Worm (Caenorhabditis elegans) whole organism, L4/young adult: Measurements from ENCODE around the gene dhs-14.

Experiments
- W03F9.2 ChIP-seq: fragments of 150-350 bp; optimal IDR thresholded peaks from 2 replicates; lab custom pipeline; 2014; ENCODE audit warnings: missing biosample characterization, missing genetic modification characterization
- dao-5 ChIP-seq: sonication (generic microtip); optimal IDR thresholded peaks from 2 replicates; lab custom pipeline; 2016; ENCODE audit warnings: missing genotype, missing genetic modification characterization, moderate library complexity, missing compliant biosample characterization
- him-1 ChIP-seq: sonication (generic microtip); optimal IDR thresholded peaks from 2 replicates; lab custom pipeline; 2016; ENCODE audit warnings: missing genotype, missing genetic modification reagents, missing genetic modification characterization, missing compliant biosample characterization

ce11 chrV:2757226-2757893, 7.6 kb downstream of the dhs-14 start, which contains the start of gene srx-28:
- TF ChIP-seq him-1 (no peak), W03F9.2 (no peak), dao-5 (tag; lab: Kevin White, UChicago) (no peak)
